Fruit fly (Drosophila melanogaster) whole organism, embryonic: Measurements from ENCODE around the gene CG46439.

ENCODE experiments used
- ATbp ChIP-seq: fragments of 200-800 bp; sonication (Bioruptor generic); optimal IDR thresholded peaks from 2 replicates; lab custom pipeline; 2017; ENCODE audit warnings: missing biosample characterization, mild to moderate bottlenecking, missing genetic modification characterization, missing genetic modification reagents
- Abd-B ChIP-seq: fragments of 200-800 bp; sonication (Bioruptor generic); optimal IDR thresholded peaks from 2 replicates; lab custom pipeline; 2018; ENCODE audit warnings: missing biosample characterization, mild to moderate bottlenecking, missing genetic modification characterization, moderate library complexity
- CG10209 ChIP-seq: fragments of 200-800 bp; sonication (Bioruptor generic); optimal IDR thresholded peaks from 3 replicates; lab custom pipeline; 2017; ENCODE audit warnings: missing biosample characterization, mild to moderate bottlenecking, missing genetic modification characterization, missing genetic modification reagents
- CG10321 ChIP-seq: fragments of 200-800 bp; sonication (Bioruptor generic); IDR thresholded peaks from 2 replicates; pipeline ENCODE4 v1.3.6; 2022; ENCODE audit warnings: missing biosample characterization, missing genetic modification characterization
- CG10959 ChIP-seq: fragments of 200-800 bp; sonication (Bioruptor generic); IDR thresholded peaks from 2 replicates; pipeline ENCODE4 v1.3.6; 2022; ENCODE audit warnings: missing biosample characterization, missing genetic modification characterization
- CG11695 ChIP-seq: fragments of 200-800 bp; sonication (Bioruptor generic); IDR thresholded peaks from 3 replicates; pipeline ENCODE4 v1.3.6; 2022; ENCODE audit warnings: missing biosample characterization, missing genetic modification characterization
- CG1233 ChIP-seq: fragments of 200-800 bp; sonication (Bioruptor generic); optimal IDR thresholded peaks from 4 replicates; lab custom pipeline; 2018; ENCODE audit warnings: missing biosample characterization, mild to moderate bottlenecking, missing genetic modification characterization
- CG14860 ChIP-seq: fragments of 200-800 bp; sonication (Bioruptor generic); IDR thresholded peaks from 3 replicates; pipeline ENCODE4 v1.3.6; 2022; ENCODE audit warnings: missing biosample characterization, missing genetic modification characterization; ENCODE audit not compliant: partially characterized antibody
- CG17361 ChIP-seq: fragments of 200-800 bp; sonication (Bioruptor generic); IDR thresholded peaks from 3 replicates; pipeline ENCODE4 v1.3.6; 2022; ENCODE audit warnings: missing biosample characterization, missing genetic modification characterization
- CG2199 ChIP-seq: fragments of 200-800 bp; sonication (Bioruptor generic); IDR thresholded peaks from 3 replicates; pipeline ENCODE4 v1.3.6; 2022; ENCODE audit warnings: missing biosample characterization, missing genetic modification characterization
- CG31388 ChIP-seq: fragments of 200-800 bp; sonication (Bioruptor generic); optimal IDR thresholded peaks from 2 replicates; lab custom pipeline; 2016; ENCODE audit warnings: missing biosample characterization, missing genetic modification characterization
- CG31441 ChIP-seq: fragments of 200-800 bp; sonication (Bioruptor generic); IDR thresholded peaks from 2 replicates; pipeline ENCODE4 v1.3.6; 2022; ENCODE audit warnings: missing biosample characterization, missing genetic modification characterization
- CG33213 ChIP-seq: fragments of 200-800 bp; sonication (Bioruptor generic); optimal IDR thresholded peaks from 3 replicates; lab custom pipeline; 2016; ENCODE audit warnings: missing biosample characterization, missing genetic modification characterization
- CG33557 ChIP-seq: fragments of 200-800 bp; sonication (Bioruptor generic); optimal IDR thresholded peaks from 2 replicates; lab custom pipeline; 2019; ENCODE audit warnings: missing biosample characterization, mild to moderate bottlenecking, missing genetic modification characterization, moderate library complexity
- CG4282 ChIP-seq: fragments of 200-800 bp; sonication (Bioruptor generic); optimal IDR thresholded peaks from 2 replicates; lab custom pipeline; 2016; ENCODE audit warnings: missing biosample characterization, missing genetic modification characterization
- CG4404 ChIP-seq: fragments of 200-800 bp; sonication (Bioruptor generic); IDR thresholded peaks from 2 replicates; pipeline ENCODE4 v1.3.6; 2022; ENCODE audit warnings: missing biosample characterization, missing genetic modification characterization
- CG5180 ChIP-seq: fragments of 200-800 bp; sonication (Bioruptor generic); optimal IDR thresholded peaks from 3 replicates; lab custom pipeline; 2017; ENCODE audit warnings: missing biosample characterization, missing genetic modification characterization, mild to moderate bottlenecking, moderate library complexity, missing genetic modification reagents
- CG7372 ChIP-seq: fragments of 200-800 bp; sonication (Bioruptor generic); IDR thresholded peaks from 2 replicates; pipeline ENCODE4 v1.3.6; 2022; ENCODE audit warnings: missing biosample characterization, missing genetic modification characterization
- CG7745 ChIP-seq: fragments of 200-800 bp; sonication (Bioruptor generic); optimal IDR thresholded peaks from 2 replicates; lab custom pipeline; 2018; ENCODE audit warnings: missing biosample characterization, mild to moderate bottlenecking, missing genetic modification characterization, moderate library complexity
- CG9727 ChIP-seq: fragments of 200-800 bp; sonication (Bioruptor generic); optimal IDR thresholded peaks from 3 replicates; lab custom pipeline; 2017; ENCODE audit warnings: missing biosample characterization, mild to moderate bottlenecking, missing genetic modification characterization
- Doc2 ChIP-seq: fragments of 200-800 bp; sonication (Bioruptor generic); IDR thresholded peaks from 2 replicates; pipeline ENCODE4 v1.3.6; 2022; ENCODE audit warnings: missing biosample characterization, missing genetic modification characterization
- Drgx ChIP-seq: fragments of 200-800 bp; sonication (Bioruptor generic); IDR thresholded peaks from 2 replicates; pipeline ENCODE4 v1.3.6; 2022; ENCODE audit warnings: missing biosample characterization, missing genetic modification characterization
- Fer2 ChIP-seq: fragments of 200-800 bp; sonication (Bioruptor generic); optimal IDR thresholded peaks from 2 replicates; lab custom pipeline; 2018; ENCODE audit warnings: missing biosample characterization, mild to moderate bottlenecking, missing genetic modification characterization, moderate library complexity
- Hr78 ChIP-seq, 2 experiments: fragments of 200-800 bp in 1 of 2; fragments of >200 bp in 1 of 2; sonication (Bioruptor generic) in 1 of 2; optimal IDR thresholded peaks; 2 replicates each; lab custom pipeline; 2017 to 2019; ENCODE audit warnings: missing biosample characterization in 2 of 2, missing genetic modification characterization in 2 of 2, mild to moderate bottlenecking in 1 of 2, moderate library complexity in 1 of 2
- Mad ChIP-seq: fragments of 200-800 bp; sonication (Bioruptor generic); optimal IDR thresholded peaks from 2 replicates; lab custom pipeline; 2016; ENCODE audit warnings: missing biosample characterization, missing genetic modification characterization
- Meics ChIP-seq: fragments of 200-800 bp; sonication (Bioruptor generic); optimal IDR thresholded peaks from 2 replicates; lab custom pipeline; 2017; ENCODE audit warnings: missing biosample characterization, mild to moderate bottlenecking, missing genetic modification characterization
- Ravus ChIP-seq: fragments of 200-800 bp; sonication (Bioruptor generic); IDR thresholded peaks from 2 replicates; pipeline ENCODE4 v1.3.6; 2022; ENCODE audit warnings: missing biosample characterization, missing genetic modification characterization
- Side ChIP-seq: fragments of 200-800 bp; sonication (Bioruptor generic); optimal IDR thresholded peaks from 2 replicates; lab custom pipeline; 2016; ENCODE audit warnings: missing biosample characterization, missing genetic modification characterization
- Sry-β ChIP-seq: fragments of 200-800 bp; sonication (Bioruptor generic); optimal IDR thresholded peaks from 2 replicates; lab custom pipeline; 2018; ENCODE audit warnings: missing biosample characterization, mild to moderate bottlenecking, missing genetic modification characterization, moderate library complexity
- Trl ChIP-seq, 3 experiments: fragments of >200 bp in 2 of 3; fragments of 200-800 bp in 1 of 3; sonication (Bioruptor generic) in 1 of 3; optimal IDR thresholded peaks; 2 replicates in 1 of 3; 3 replicates in 2 of 3; lab custom pipeline; 2016 to 2017; ENCODE audit warnings: missing biosample characterization in 1 of 3, missing genetic modification characterization in 1 of 3
- aop ChIP-seq: fragments of 200-800 bp; sonication (Bioruptor generic); IDR thresholded peaks from 2 replicates; pipeline ENCODE4 v1.3.6; 2022; ENCODE audit warnings: missing biosample characterization, missing genetic modification characterization
- ap ChIP-seq: fragments of 200-800 bp; sonication (Bioruptor generic); IDR thresholded peaks from 2 replicates; pipeline ENCODE4 v1.3.6; 2022; ENCODE audit warnings: missing biosample characterization, missing genetic modification characterization
- bbx ChIP-seq: fragments of 200-800 bp; sonication (Bioruptor generic); IDR thresholded peaks from 2 replicates; pipeline ENCODE4 v1.3.6; 2022; ENCODE audit warnings: missing biosample characterization, missing genetic modification characterization; ENCODE audit not compliant: partially characterized antibody
- bigmax ChIP-seq: fragments of 200-800 bp; sonication (Bioruptor generic); optimal IDR thresholded peaks from 2 replicates; lab custom pipeline; 2018; ENCODE audit warnings: missing biosample characterization, mild to moderate bottlenecking, missing genetic modification characterization
- btn ChIP-seq: fragments of 200-800 bp; sonication (Bioruptor generic); optimal IDR thresholded peaks from 2 replicates; lab custom pipeline; 2016; ENCODE audit warnings: missing biosample characterization, missing genetic modification characterization
- emc ChIP-seq: fragments of 200-800 bp; sonication (Bioruptor generic); optimal IDR thresholded peaks from 2 replicates; lab custom pipeline; 2016; ENCODE audit warnings: missing biosample characterization, missing genetic modification characterization
- esg ChIP-seq: fragments of 200-800 bp; sonication (Bioruptor generic); conservative IDR thresholded peaks from 2 replicates; pipeline ENCODE4 v1.3.6; 2022; ENCODE audit warnings: missing biosample characterization, missing genetic modification characterization
- gcm ChIP-seq: fragments of 200-800 bp; sonication (Bioruptor generic); optimal IDR thresholded peaks from 2 replicates; lab custom pipeline; 2019; ENCODE audit warnings: missing biosample characterization, mild to moderate bottlenecking, missing genetic modification characterization, moderate library complexity
- gcm2 ChIP-seq: fragments of 200-800 bp; sonication (Bioruptor generic); optimal IDR thresholded peaks from 2 replicates; lab custom pipeline; 2016; ENCODE audit warnings: missing biosample characterization, missing genetic modification characterization
- her ChIP-seq: fragments of 200-800 bp; sonication (Bioruptor generic); optimal IDR thresholded peaks from 2 replicates; lab custom pipeline; 2016; ENCODE audit warnings: missing biosample characterization, missing genetic modification characterization
- lov ChIP-seq, 2 experiments: fragments of 200-800 bp in 1 of 2; fragments of >200 bp in 1 of 2; sonication (Bioruptor generic) in 1 of 2; IDR thresholded peaks in 1 of 2; optimal IDR thresholded peaks in 1 of 2; 2 replicates in 1 of 2; 3 replicates in 1 of 2; pipeline versions ENCODE4 v1.3.6 to Lab custom; 2017 to 2022; ENCODE audit warnings: missing biosample characterization in 1 of 2, missing genetic modification characterization in 1 of 2
- nau ChIP-seq: fragments of 200-800 bp; sonication (Bioruptor generic); optimal IDR thresholded peaks from 3 replicates; lab custom pipeline; 2017; ENCODE audit warnings: missing biosample characterization, mild to moderate bottlenecking, missing genetic modification characterization, missing genetic modification reagents
- sens ChIP-seq: fragments of 200-800 bp; sonication (Bioruptor generic); peaks from one replicate; lab custom pipeline; 2016; ENCODE audit warnings: missing biosample characterization, missing genetic modification characterization
- seq ChIP-seq: fragments of 200-800 bp; sonication (Bioruptor generic); IDR thresholded peaks from 2 replicates; pipeline ENCODE4 v1.3.6; 2022; ENCODE audit warnings: missing biosample characterization, missing genetic modification characterization
- sim ChIP-seq: fragments of 200-800 bp; sonication (Bioruptor generic); IDR thresholded peaks from 2 replicates; pipeline ENCODE4 v1.3.6; 2022; ENCODE audit warnings: missing biosample characterization, missing genetic modification characterization
- sisA ChIP-seq: fragments of 200-800 bp; sonication (Bioruptor generic); IDR thresholded peaks from 2 replicates; pipeline ENCODE4 v1.3.6; 2022; ENCODE audit warnings: missing biosample characterization, missing genetic modification characterization
- tap ChIP-seq: fragments of 200-800 bp; optimal IDR thresholded peaks from 3 replicates; lab custom pipeline; 2019; ENCODE audit warnings: missing biosample characterization, mild to moderate bottlenecking, missing genetic modification characterization, moderate library complexity
- trem ChIP-seq: fragments of 200-800 bp; optimal IDR thresholded peaks from 3 replicates; lab custom pipeline; 2019; ENCODE audit warnings: missing biosample characterization, mild to moderate bottlenecking, missing genetic modification characterization, moderate library complexity
- zen2 ChIP-seq: fragments of 200-800 bp; sonication (Bioruptor generic); IDR thresholded peaks from 3 replicates; pipeline ENCODE4 v1.3.6; 2022; ENCODE audit warnings: missing biosample characterization, missing genetic modification characterization; ENCODE audit not compliant: partially characterized antibody
- zfh2 ChIP-seq: fragments of 200-800 bp; sonication (Bioruptor generic); optimal IDR thresholded peaks from 2 replicates; lab custom pipeline; 2016; ENCODE audit warnings: missing biosample characterization, missing genetic modification characterization

The CG46439 gene

dm6 chr3L:11120419-11120958 is 24.4 kb upstream of the CG46439 start, which contains the start of the genes FoxK and mRpL2 (continued):
- TF ChIP-seq zfh2 (GFP tag; lab: Kevin White, UChicago) (no peak), nau (no peak), Abd-B (GFP tag; lab: Kevin White, UChicago) (no peak), CG10321 (GFP tag; lab: Robert Waterston, UW) (no peak), CG9727 (GFP tag; lab: Kevin White, UChicago) (no peak), Side (GFP tag; lab: Kevin White, UChicago) (no peak), Trl (optimal IDR thresholded peaks at IDR 0.05; lab: Kevin White, UChicago) (no peak), Trl (GFP tag; optimal IDR thresholded peaks at IDR 0.05; lab: Kevin White, UChicago) (no peak), CG1233 (GFP tag; lab: Kevin White, UChicago) (no peak), gcm (GFP tag; lab: Kevin White, UChicago) (no peak), gcm2 (GFP tag; lab: Kevin White, UChicago) (peak; percentile 2), her (GFP tag; lab: Kevin White, UChicago) (no peak), seq (no peak), CG4404 (GFP tag; lab: Robert Waterston, UW) (no peak), ATbp (GFP tag; lab: Kevin White, UChicago) (no peak), CG14860 (no peak), CG7745 (tag; lab: Kevin White, UChicago) (no peak), emc (GFP tag; lab: Kevin White, UChicago) (no peak), CG31441 (GFP tag; lab: Robert Waterston, UW) (no peak), CG5180 (GFP tag; lab: Kevin White, UChicago) (no peak), CG10959 (GFP tag; lab: Robert Waterston, UW) (no peak), trem (peak; percentile 63), btn (no peak), CG10209 (GFP tag; lab: Kevin White, UChicago) (no peak), zen2 (GFP tag; lab: Robert Waterston, UW) (no peak), esg (GFP tag; lab: Robert Waterston, UW) (no peak), aop (GFP tag; lab: Robert Waterston, UW) (no peak), sens (GFP tag; lab: Kevin White, UChicago) (peak; percentile 78), lov (optimal IDR thresholded peaks at IDR 0.05; lab: Kevin White, UChicago) (peak; percentile 16), lov (GFP tag; IDR thresholded peaks at IDR 0.05; lab: Robert Waterston, UW) (no peak), CG33213 (GFP tag; lab: Kevin White, UChicago) (peak; percentile 10), Drgx (GFP tag; lab: Robert Waterston, UW) (peak; percentile 68), Hr78 (GFP tag; optimal IDR thresholded peaks at IDR 0.05; lab: Kevin White, UChicago) (no peak), Meics (GFP tag; lab: Kevin White, UChicago) (no peak), Doc2 (no peak), sisA (GFP tag; lab: Robert Waterston, UW) (no peak), sim (GFP tag; lab: Robert Waterston, UW) (no peak), CG17361 (GFP tag; lab: Robert Waterston, UW) (no peak), ap (GFP tag; lab: Robert Waterston, UW) (no peak), Fer2 (tag; lab: Kevin White, UChicago) (no peak), CG7372 (no peak), tap (tag; lab: Kevin White, UChicago) (no peak), CG11695 (GFP tag; lab: Robert Waterston, UW) (0 out of 3 replicates have a peak, but pooled peaks have one; percentile 21), CG31388 (GFP tag; lab: Kevin White, UChicago) (no peak), Ravus (GFP tag; lab: Robert Waterston, UW) (no peak), bigmax (GFP tag; lab: Kevin White, UChicago) (no peak), CG33557 (GFP tag; lab: Kevin White, UChicago) (no peak), CG4282 (peak; percentile 39), CG2199 (GFP tag; lab: Robert Waterston, UW) (no peak), bbx (GFP tag; lab: Robert Waterston, UW) (peak; percentile 56), Sry-β (GFP tag; lab: Kevin White, UChicago) (no peak), Mad (GFP tag; lab: Kevin White, UChicago) (no peak)
